Worm (Caenorhabditis elegans) whole organism, early embryonic: ENCODE measurements around the gene F45F2.10.

Source experiments
- B0310.2 ChIP-seq: sonication (generic microtip); optimal IDR thresholded peaks from 2 replicates; lab custom pipeline; 2016; ENCODE audit warnings: mild to moderate bottlenecking, missing genetic modification characterization, missing compliant biosample characterization
- F13C5.2 ChIP-seq: sonication (generic microtip); optimal IDR thresholded peaks from 2 replicates; lab custom pipeline; 2017; ENCODE audit warnings: mild to moderate bottlenecking, missing genetic modification characterization, inconsistent platforms, missing compliant biosample characterization
- aly-1 ChIP-seq: sonication (generic microtip); optimal IDR thresholded peaks from 2 replicates; lab custom pipeline; 2016; ENCODE audit warnings: missing genetic modification characterization, missing compliant biosample characterization
- ama-1 ChIP-seq: fragments of 150-350 bp; optimal IDR thresholded peaks from 2 replicates; lab custom pipeline; 2014
- ceh-13 ChIP-seq: fragments of 200-800 bp; sonication (Bioruptor generic); optimal IDR thresholded peaks from 2 replicates; lab custom pipeline; 2018; ENCODE audit warnings: mild to moderate bottlenecking, missing genetic modification characterization, missing compliant biosample characterization
- ceh-36 ChIP-seq: sonication (generic microtip); optimal IDR thresholded peaks from 2 replicates; lab custom pipeline; 2016; ENCODE audit warnings: missing genetic modification characterization, inconsistent platforms, missing compliant biosample characterization
- ets-7 ChIP-seq: sonication (generic microtip); optimal IDR thresholded peaks from 2 replicates; lab custom pipeline; 2016; ENCODE audit warnings: missing genotype, missing genetic modification characterization, missing compliant biosample characterization
- flt-1 ChIP-seq: fragments of 200-800 bp; sonication (Bioruptor generic); IDR thresholded peaks from 2 replicates; pipeline ENCODE4 v1.3.6; 2022; ENCODE audit warnings: missing genetic modification characterization, missing compliant biosample characterization
- hmbx-1 ChIP-seq: sonication (generic microtip); optimal IDR thresholded peaks from 2 replicates; lab custom pipeline; 2016; ENCODE audit warnings: mild to moderate bottlenecking, missing genetic modification characterization, missing compliant biosample characterization
- hmg-4 ChIP-seq: fragments of 200-800 bp; sonication (Bioruptor generic); optimal IDR thresholded peaks from 2 replicates; lab custom pipeline; 2018; ENCODE audit warnings: mild to moderate bottlenecking, missing genetic modification characterization, missing compliant biosample characterization
- hnd-1 ChIP-seq: sonication (generic microtip); optimal IDR thresholded peaks from 2 replicates; lab custom pipeline; 2016; ENCODE audit warnings: missing genetic modification characterization, missing compliant biosample characterization
- pes-1 ChIP-seq: fragments of 200-800 bp; sonication (Bioruptor generic); IDR thresholded peaks from 2 replicates; pipeline ENCODE4 v1.3.6; 2022; ENCODE audit warnings: missing genetic modification reagents, missing genetic modification characterization, missing compliant biosample characterization
- scrt-1 ChIP-seq: fragments of 200-800 bp; sonication (Bioruptor generic); IDR thresholded peaks from 2 replicates; pipeline ENCODE4 v1.3.6; 2022; ENCODE audit warnings: missing genetic modification characterization, missing compliant biosample characterization
- sea-1 ChIP-seq: fragments of 200-800 bp; sonication (Bioruptor generic); conservative IDR thresholded peaks from 2 replicates; pipeline ENCODE4 v1.3.6; 2022; ENCODE audit warnings: missing genetic modification characterization, missing compliant biosample characterization
- tbx-11 ChIP-seq: fragments of 200-800 bp; sonication (Bioruptor generic); IDR thresholded peaks from 2 replicates; pipeline ENCODE4 v1.3.6; 2022; ENCODE audit warnings: missing genetic modification characterization, missing compliant biosample characterization
- tbx-37 ChIP-seq: fragments of 200-800 bp; sonication (Bioruptor generic); conservative IDR thresholded peaks from 2 replicates; pipeline ENCODE4 v1.3.6; 2022; ENCODE audit warnings: missing genetic modification reagents, missing genetic modification characterization, missing compliant biosample characterization
- tra-4 ChIP-seq: sonication (generic microtip); optimal IDR thresholded peaks from 2 replicates; lab custom pipeline; 2017; ENCODE audit warnings: missing genetic modification characterization, missing compliant biosample characterization

The F45F2.10 gene

DNA sequence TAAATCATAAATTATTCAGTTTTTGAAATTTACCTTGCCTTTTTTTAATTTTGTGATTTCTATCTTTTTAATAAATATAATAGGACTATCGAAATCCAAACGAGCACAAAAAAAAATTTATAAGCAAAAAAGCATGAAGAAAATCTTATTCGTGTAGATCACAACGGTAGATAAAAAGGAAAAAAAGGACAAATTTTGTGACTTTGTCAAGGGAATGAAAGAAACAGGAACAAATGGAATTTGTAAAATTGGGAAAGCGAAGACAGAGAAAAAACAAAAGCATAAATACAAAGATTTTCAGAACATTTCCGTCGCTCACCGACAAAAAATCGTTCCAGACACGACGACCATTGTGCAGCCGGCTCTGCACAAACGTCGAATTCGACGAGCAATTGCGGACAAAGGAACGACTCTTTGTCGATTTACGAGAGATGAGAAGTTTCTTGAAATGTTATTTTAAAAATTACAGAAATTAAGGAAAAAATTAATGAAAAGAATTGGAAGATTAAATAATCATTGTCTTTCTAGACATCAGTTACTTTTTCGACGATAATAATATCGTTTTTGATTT is at the start of gene F45F2.10:
TSS of gene F45F2.10 (minus strand) at position 51 of the 571 bp plus-strand sequence.
- no peak for TF ChIP-seq aly-1 (tag; lab: Kevin White, UChicago)
- TF ChIP-seq ets-7 (tag; lab: Kevin White, UChicago) = no peak
- TF ChIP-seq scrt-1 (GFP tag; lab: Robert Waterston, UW) = no peak
- TF ChIP-seq sea-1 (GFP tag; lab: Robert Waterston, UW) = no peak
- no peak for TF ChIP-seq ceh-13
- no peak for TF ChIP-seq pes-1
- TF ChIP-seq F13C5.2 (tag; lab: Kevin White, UChicago) = no peak
- no peak for TF ChIP-seq tra-4 (tag; lab: Kevin White, UChicago)
- TF ChIP-seq tbx-37 (GFP tag; lab: Robert Waterston, UW) = no peak
- no peak for TF ChIP-seq ama-1 (lab: Kevin White, UChicago)
- TF ChIP-seq hmg-4 (GFP tag; lab: Kevin White, UChicago) = no peak
- no peak for TF ChIP-seq B0310.2
- TF ChIP-seq hnd-1 (tag; lab: Kevin White, UChicago) = no peak
- TF ChIP-seq tbx-11 (GFP tag; lab: Robert Waterston, UW) = no peak
- TF ChIP-seq ceh-36 = no peak
- TF ChIP-seq flt-1 (GFP tag; lab: Robert Waterston, UW) = no peak
- TF ChIP-seq hmbx-1 (tag; lab: Kevin White, UChicago) = no peak

DNA sequence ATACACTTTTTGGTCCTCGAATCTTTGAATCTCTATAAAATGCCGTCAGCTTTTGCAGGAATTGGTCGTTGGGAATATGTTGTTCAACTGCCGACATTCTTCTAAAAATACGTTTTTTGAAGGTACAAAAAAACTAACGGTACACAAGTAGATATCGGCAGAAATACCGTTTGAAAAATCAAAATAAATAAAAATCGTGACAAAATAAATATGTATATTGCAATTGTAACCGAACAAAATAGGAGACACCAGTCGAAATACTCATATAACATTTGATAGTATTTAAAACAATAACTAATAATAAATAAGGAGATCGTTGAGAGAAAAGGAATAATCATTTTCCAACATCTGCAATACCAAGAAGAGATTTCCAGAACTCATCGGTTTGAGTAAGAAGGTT is 46.4 kb upstream of the F45F2.10 start, which contains the start of gene F25G6.8:
TSS of gene F25G6.8 (minus strand) at position 101 of the 400 bp plus-strand sequence.
- no peak for TF ChIP-seq tbx-11 (GFP tag; lab: Robert Waterston, UW)
- TF ChIP-seq scrt-1 (GFP tag; lab: Robert Waterston, UW) = no peak
- no peak for TF ChIP-seq hmbx-1 (tag; lab: Kevin White, UChicago)
- TF ChIP-seq pes-1 = no peak
- no peak for TF ChIP-seq tbx-37 (GFP tag; lab: Robert Waterston, UW)
- TF ChIP-seq hmg-4 (GFP tag; lab: Kevin White, UChicago) = no peak
- TF ChIP-seq aly-1 (tag; lab: Kevin White, UChicago) = no peak
- no peak for TF ChIP-seq tra-4 (tag; lab: Kevin White, UChicago)
- no peak for TF ChIP-seq ama-1 (lab: Kevin White, UChicago)
- no peak for TF ChIP-seq sea-1 (GFP tag; lab: Robert Waterston, UW)
- TF ChIP-seq ets-7 (tag; lab: Kevin White, UChicago) = no peak
- TF ChIP-seq ceh-36 = no peak

ce11 chrV:8560916-8561315 is 42.2 kb upstream of the F45F2.10 start, which contains the start of gene acr-16:
Gene acr-16 (plus strand): TSS chrV:8561216.
- TF ChIP-seq hnd-1 (tag; lab: Kevin White, UChicago) = no peak
- TF ChIP-seq hmg-4 (GFP tag; lab: Kevin White, UChicago) = no peak

DNA sequence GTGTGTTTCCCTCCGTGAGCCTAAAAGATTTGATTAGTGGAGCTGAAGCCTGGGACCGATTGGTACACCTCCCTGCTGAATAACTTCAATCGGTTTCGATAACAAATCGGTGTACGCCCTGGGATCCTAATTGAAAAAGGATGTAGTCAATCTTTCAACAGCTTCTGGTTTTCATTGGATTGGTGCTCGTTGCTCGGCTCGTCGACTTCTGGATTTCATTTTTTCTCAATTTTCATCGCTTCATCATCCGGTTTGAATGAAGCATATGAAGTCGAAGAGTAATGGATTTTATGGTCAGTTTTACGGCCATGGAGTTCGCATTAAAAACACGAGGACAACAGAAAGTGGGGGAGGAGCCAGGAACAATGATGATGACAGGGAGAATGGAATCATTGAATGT is 37.3 kb upstream of the F45F2.10 start:
- no peak for TF ChIP-seq hnd-1 (tag; lab: Kevin White, UChicago)
- TF ChIP-seq aly-1 (tag; lab: Kevin White, UChicago) = no peak
- no peak for TF ChIP-seq ceh-36
- no peak for TF ChIP-seq flt-1 (GFP tag; lab: Robert Waterston, UW)
- TF ChIP-seq F13C5.2 (tag; lab: Kevin White, UChicago) = no peak
- no peak for TF ChIP-seq ceh-13
- no peak for TF ChIP-seq hmg-4 (GFP tag; lab: Kevin White, UChicago)
- no peak for TF ChIP-seq tbx-37 (GFP tag; lab: Robert Waterston, UW)
- no peak for TF ChIP-seq sea-1 (GFP tag; lab: Robert Waterston, UW)
- no peak for TF ChIP-seq ama-1 (lab: Kevin White, UChicago)

ce11 chrV:8552460-8552859 is 33.8 kb upstream of the F45F2.10 start, which contains the start of gene acr-15:
Gene acr-15 (plus strand): TSS chrV:8552695.
- no peak for TF ChIP-seq aly-1 (tag; lab: Kevin White, UChicago)
- TF ChIP-seq hmbx-1 (tag; lab: Kevin White, UChicago) = no peak
- TF ChIP-seq hmg-4 (GFP tag; lab: Kevin White, UChicago) = no peak
- no peak for TF ChIP-seq ceh-36
- TF ChIP-seq sea-1 (GFP tag; lab: Robert Waterston, UW) = no peak
- no peak for TF ChIP-seq flt-1 (GFP tag; lab: Robert Waterston, UW)
- no peak for TF ChIP-seq B0310.2
- no peak for TF ChIP-seq ceh-13
- no peak for TF ChIP-seq ama-1 (lab: Kevin White, UChicago)
- no peak for TF ChIP-seq tra-4 (tag; lab: Kevin White, UChicago)
- no peak for TF ChIP-seq pes-1
- TF ChIP-seq hnd-1 (tag; lab: Kevin White, UChicago) = no peak
- TF ChIP-seq ets-7 (tag; lab: Kevin White, UChicago) = no peak
- TF ChIP-seq tbx-37 (GFP tag; lab: Robert Waterston, UW) = no peak
- no peak for TF ChIP-seq tbx-11 (GFP tag; lab: Robert Waterston, UW)
- TF ChIP-seq F13C5.2 (tag; lab: Kevin White, UChicago) = no peak
- TF ChIP-seq scrt-1 (GFP tag; lab: Robert Waterston, UW) = no peak

- TF ChIP-seq ceh-36 (no peak), aly-1 (tag; lab: Kevin White, UChicago) (no peak), tbx-37 (GFP tag; lab: Robert Waterston, UW) (no peak), pes-1 (no peak), hnd-1 (tag; lab: Kevin White, UChicago) (no peak), hmg-4 (GFP tag; lab: Kevin White, UChicago) (no peak), flt-1 (GFP tag; lab: Robert Waterston, UW) (no peak), tbx-11 (GFP tag; lab: Robert Waterston, UW) (no peak), tra-4 (tag; lab: Kevin White, UChicago) (no peak), ets-7 (tag; lab: Kevin White, UChicago) (no peak), B0310.2 (no peak), scrt-1 (GFP tag; lab: Robert Waterston, UW) (no peak), hmbx-1 (tag; lab: Kevin White, UChicago) (no peak), F13C5.2 (tag; lab: Kevin White, UChicago) (no peak), sea-1 (GFP tag; lab: Robert Waterston, UW) (no peak), ama-1 (lab: Kevin White, UChicago) (no peak), ceh-13 (no peak)
Observed at ce11 chrV:8548989-8549388, 30.3 kb upstream of the F45F2.10 start, which contains the start of gene stdh-4. Gene stdh-4 (plus strand): TSS chrV:8549289.
